Fruit fly (Drosophila melanogaster) whole organism, wandering third instar larva: ENCODE data around the gene RhoGAP16F.

ENCODE experiments used
- CG32264 ChIP-seq: fragments of 200-800 bp; sonication (Bioruptor generic); optimal IDR thresholded peaks from 2 replicates; lab custom pipeline; 2016; ENCODE audit warnings: missing biosample characterization, missing genetic modification characterization
- CG9705 ChIP-seq: fragments of 200-800 bp; sonication (Bioruptor generic); optimal IDR thresholded peaks from 2 replicates; lab custom pipeline; 2018; ENCODE audit warnings: missing biosample characterization, mild to moderate bottlenecking, missing genetic modification characterization
- CrebA ChIP-seq: fragments of 200-800 bp; sonication (Bioruptor generic); optimal IDR thresholded peaks from 2 replicates; lab custom pipeline; 2016; ENCODE audit warnings: missing biosample characterization, mild to moderate bottlenecking, missing genetic modification characterization, borderline replicate concordance
- Dfd ChIP-seq: fragments of >200 bp; optimal IDR thresholded peaks from 2 replicates; lab custom pipeline; 2017; ENCODE audit warnings: missing biosample characterization, missing genetic modification characterization
- Dif ChIP-seq: fragments of 200-275, 200-300 bp; sonication (Bioruptor generic); optimal IDR thresholded peaks from 2 replicates; lab custom pipeline; 2018; ENCODE audit warnings: missing biosample characterization, missing genetic modification characterization; ENCODE audit not compliant: partially characterized antibody
- GATAd ChIP-seq: sonication (Bioruptor generic); optimal IDR thresholded peaks from 2 replicates; lab custom pipeline; 2016; ENCODE audit warnings: missing biosample characterization, missing genetic modification characterization
- HLH106 ChIP-seq: fragments of 200-800 bp; optimal IDR thresholded peaks from 3 replicates; lab custom pipeline; 2019; ENCODE audit warnings: missing biosample characterization, mild to moderate bottlenecking, missing genetic modification characterization, moderate library complexity
- Hnf4 ChIP-seq: fragments of 200-800 bp; sonication (Bioruptor generic); optimal IDR thresholded peaks from 2 replicates; lab custom pipeline; 2016; ENCODE audit warnings: missing biosample characterization, mild to moderate bottlenecking, missing genetic modification characterization
- Hr78 ChIP-seq: fragments of >200 bp; optimal IDR thresholded peaks from 2 replicates; lab custom pipeline; 2017; ENCODE audit warnings: missing biosample characterization, missing genetic modification characterization
- Hr83 ChIP-seq: fragments of 200-300 bp; sonication (Bioruptor generic); optimal IDR thresholded peaks from 2 replicates; lab custom pipeline; 2016; ENCODE audit warnings: missing biosample characterization, mild to moderate bottlenecking, missing genetic modification characterization, moderate library complexity; ENCODE audit not compliant: poor library complexity, severe bottlenecking
- Jra ChIP-seq: sonication (Bioruptor generic); optimal IDR thresholded peaks from 2 replicates; lab custom pipeline; 2016; ENCODE audit warnings: missing biosample characterization, missing genetic modification characterization
- Mio ChIP-seq: sonication (Bioruptor generic); optimal IDR thresholded peaks from 2 replicates; lab custom pipeline; 2016; ENCODE audit warnings: missing biosample characterization, missing genetic modification characterization
- Myc ChIP-seq: fragments of >200 bp; optimal IDR thresholded peaks from 2 replicates; lab custom pipeline; 2017
- N ChIP-seq: fragments of >200 bp; optimal IDR thresholded peaks from 2 replicates; lab custom pipeline; 2018; ENCODE audit warnings: missing biosample characterization, missing external identifiers, missing genetic modification characterization
- OdsH ChIP-seq: fragments of 200-800 bp; sonication (Bioruptor generic); optimal IDR thresholded peaks from 2 replicates; lab custom pipeline; 2016; ENCODE audit warnings: missing biosample characterization, mild to moderate bottlenecking, missing genetic modification characterization
- Rel ChIP-seq, 2 experiments: fragments of 200-800 bp; sonication (Bioruptor generic) in 1 of 2; optimal IDR thresholded peaks; 2 replicates in 1 of 2; 3 replicates in 1 of 2; lab custom pipeline; 2016 to 2019; ENCODE audit warnings: mild to moderate bottlenecking in 2 of 2, missing biosample characterization in 2 of 2, missing genetic modification characterization in 2 of 2, moderate library complexity in 1 of 2
- br ChIP-seq: fragments of 200-800 bp; sonication (Bioruptor generic); optimal IDR thresholded peaks from 2 replicates; lab custom pipeline; 2016; ENCODE audit warnings: missing biosample characterization, missing genetic modification characterization
- brk ChIP-seq: fragments of 200-800 bp; sonication (Bioruptor generic); optimal IDR thresholded peaks from 2 replicates; lab custom pipeline; 2016; ENCODE audit warnings: missing biosample characterization, mild to moderate bottlenecking, missing genetic modification characterization
- dl ChIP-seq, 2 experiments: fragments of 175-275, 200-275 bp in 1 of 2; fragments of 200-275 bp in 1 of 2; sonication (Bioruptor generic); optimal IDR thresholded peaks; lab custom pipeline; 2018; ENCODE audit warnings: mild to moderate bottlenecking in 2 of 2, missing biosample characterization in 2 of 2, missing genetic modification characterization in 2 of 2, moderate library complexity in 2 of 2; ENCODE audit not compliant: partially characterized antibody in 2 of 2, insufficient read depth in 1 of 2
- dmrt93B ChIP-seq: fragments of 200-800 bp; sonication (Bioruptor generic); optimal IDR thresholded peaks from 2 replicates; lab custom pipeline; 2018; ENCODE audit warnings: missing biosample characterization, mild to moderate bottlenecking, missing genetic modification characterization
- dsf ChIP-seq: sonication (Bioruptor generic); optimal IDR thresholded peaks from 2 replicates; lab custom pipeline; 2016; ENCODE audit warnings: missing biosample characterization, missing genetic modification characterization, borderline replicate concordance
- ey ChIP-seq: fragments of 200-800 bp; sonication (Bioruptor generic); optimal IDR thresholded peaks from 2 replicates; lab custom pipeline; 2016; ENCODE audit warnings: missing biosample characterization, missing genetic modification characterization
- foxo ChIP-seq, 2 experiments: fragments of 200-800 bp; sonication (Bioruptor generic); optimal IDR thresholded peaks; 2 replicates in 1 of 2; 3 replicates in 1 of 2; lab custom pipeline; 2016 to 2017; ENCODE audit warnings: missing biosample characterization in 2 of 2, missing genetic modification characterization in 2 of 2
- fru ChIP-seq: fragments of 200-800 bp; sonication (Bioruptor generic); optimal IDR thresholded peaks from 3 replicates; lab custom pipeline; 2016; ENCODE audit warnings: missing biosample characterization, mild to moderate bottlenecking, missing genetic modification characterization
- h ChIP-seq: fragments of 200-800 bp; sonication (Bioruptor generic); optimal IDR thresholded peaks from 3 replicates; lab custom pipeline; 2016; ENCODE audit warnings: missing biosample characterization, mild to moderate bottlenecking, missing genetic modification characterization
- pan ChIP-seq: fragments of >200 bp; optimal IDR thresholded peaks from 2 replicates; lab custom pipeline; 2017
- psq ChIP-seq: fragments of 200-800 bp; sonication (Bioruptor generic); optimal IDR thresholded peaks from 3 replicates; lab custom pipeline; 2017; ENCODE audit warnings: missing biosample characterization, mild to moderate bottlenecking, missing genetic modification characterization, moderate library complexity
- rgr ChIP-seq: fragments of 200-800 bp; sonication (Bioruptor generic); optimal IDR thresholded peaks from 3 replicates; lab custom pipeline; 2016; ENCODE audit warnings: missing biosample characterization, mild to moderate bottlenecking, missing genetic modification characterization
- sv ChIP-seq: fragments of 200-800 bp; sonication (Bioruptor generic); optimal IDR thresholded peaks from 3 replicates; lab custom pipeline; 2016; ENCODE audit warnings: missing biosample characterization, missing genetic modification characterization
- tai ChIP-seq: sonication (Bioruptor generic); optimal IDR thresholded peaks from 2 replicates; lab custom pipeline; 2016; ENCODE audit warnings: missing biosample characterization, missing genetic modification characterization
- usp ChIP-seq: fragments of >200 bp; optimal IDR thresholded peaks from 2 replicates; lab custom pipeline; 2017; ENCODE audit warnings: missing biosample characterization, missing genetic modification characterization
- woc ChIP-seq: sonication (Bioruptor generic); optimal IDR thresholded peaks from 2 replicates; lab custom pipeline; 2016; ENCODE audit warnings: missing biosample characterization, mild to moderate bottlenecking, missing genetic modification characterization

The RhoGAP16F gene

DNA sequence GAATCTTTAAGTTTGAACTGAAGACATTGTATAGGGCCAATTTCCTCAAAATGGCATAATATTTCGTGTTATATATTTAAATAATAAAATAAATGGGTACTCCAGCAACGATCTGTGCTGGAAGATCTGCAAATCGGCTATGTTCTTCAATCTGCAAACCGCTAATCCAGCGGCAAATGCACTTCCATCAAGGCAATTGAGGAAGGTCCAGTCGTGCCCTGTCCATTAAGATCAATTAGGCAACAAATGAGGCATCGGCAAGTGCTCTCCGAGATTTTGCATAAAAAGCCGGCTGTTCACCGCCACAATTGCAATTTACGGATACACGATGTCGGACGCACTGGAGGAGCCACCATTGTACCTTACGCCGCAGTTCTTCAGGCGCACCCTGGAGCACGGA lies 10.4 kb downstream of the RhoGAP16F start, which contains the start of gene CG7135:
Gene CG7135 (plus strand): TSS at position 301 of the 400 bp plus-strand sequence.
- TF ChIP-seq CG9705 (GFP tag; lab: Kevin White, UChicago) (no peak), Hnf4 (GFP tag; lab: Kevin White, UChicago) (no peak), CG32264 (GFP tag; lab: Kevin White, UChicago) (no peak), ey (GFP tag; lab: Kevin White, UChicago) (no peak), CrebA (GFP tag; lab: Kevin White, UChicago) (no peak), Dif (GFP tag; lab: Kevin White, UChicago) (no peak), tai (GFP tag; lab: Kevin White, UChicago) (no peak)

DNA sequence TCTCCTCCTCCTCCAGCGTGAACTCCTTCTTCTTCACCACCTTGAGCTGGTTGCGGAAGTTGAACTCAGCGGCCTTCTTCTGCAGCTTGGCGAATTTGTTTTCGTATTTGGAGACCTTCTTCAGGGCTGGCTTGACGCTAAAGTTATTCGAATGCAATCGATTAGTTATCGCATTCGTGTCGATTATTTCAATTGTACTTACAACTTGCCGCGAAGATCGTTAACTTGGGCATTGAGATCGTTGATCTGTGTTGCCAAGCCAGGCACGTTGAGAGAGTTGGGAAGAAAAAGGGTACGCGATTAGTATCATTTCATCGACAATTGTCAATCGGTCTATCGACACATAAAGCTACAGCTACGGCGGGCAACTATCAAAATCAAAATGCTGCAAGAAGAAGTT lies 13.7 kb downstream of the RhoGAP16F start:
- no peak for TF ChIP-seq Hr78 (GFP tag; lab: Kevin White, UChicago)
- no peak for TF ChIP-seq Rel (GFP tag; optimal IDR thresholded peaks at IDR 0.05; lab: Kevin White, UChicago)
- TF ChIP-seq Rel (tag; optimal IDR thresholded peaks at IDR 0.05; lab: Kevin White, UChicago) = no peak
- TF ChIP-seq sv (GFP tag; lab: Kevin White, UChicago) = no peak
- no peak for TF ChIP-seq ey (GFP tag; lab: Kevin White, UChicago)
- TF ChIP-seq Dif (GFP tag; lab: Kevin White, UChicago) = no peak
- no peak for TF ChIP-seq tai (GFP tag; lab: Kevin White, UChicago)
- TF ChIP-seq OdsH (GFP tag; lab: Kevin White, UChicago) = no peak
- TF ChIP-seq dsf (GFP tag; lab: Kevin White, UChicago) = no peak
- TF ChIP-seq Mio (GFP tag; lab: Kevin White, UChicago) = no peak
- no peak for TF ChIP-seq Dfd
- no peak for TF ChIP-seq rgr (GFP tag; lab: Kevin White, UChicago)
- TF ChIP-seq, all 38 proteins: peak for 0

DNA sequence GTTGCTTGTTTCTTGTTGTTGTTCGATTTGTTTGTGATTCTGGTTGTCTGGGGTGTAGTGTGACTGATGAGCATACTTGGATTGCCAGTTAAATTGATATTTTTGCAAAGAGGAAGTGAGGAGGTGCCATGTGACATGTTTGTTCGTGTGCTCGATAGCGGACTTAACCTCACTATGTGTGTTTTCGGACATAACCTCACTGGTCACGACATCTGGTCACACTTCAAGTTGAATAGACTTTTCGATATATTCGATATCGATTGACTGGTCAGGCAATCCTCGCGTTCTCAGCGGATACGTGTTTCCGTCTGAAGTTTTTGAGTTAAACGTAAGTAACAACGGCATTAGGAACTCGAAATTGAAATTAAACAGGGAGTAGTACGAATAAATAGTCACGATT lies 15.7 kb downstream of the RhoGAP16F start:
- TF ChIP-seq fru (GFP tag; lab: Kevin White, UChicago) (no peak), woc (GFP tag; lab: Kevin White, UChicago) (no peak), dmrt93B (GFP tag; lab: Kevin White, UChicago) (no peak), GATAd (GFP tag; lab: Kevin White, UChicago) (no peak), pan (lab: Kevin White, UChicago) (no peak), N (no peak), usp (GFP tag; lab: Kevin White, UChicago) (no peak), Hr78 (GFP tag; lab: Kevin White, UChicago) (no peak), br (GFP tag; lab: Kevin White, UChicago) (no peak), psq (GFP tag; lab: Kevin White, UChicago) (no peak), ey (GFP tag; lab: Kevin White, UChicago) (no peak), CrebA (GFP tag; lab: Kevin White, UChicago) (no peak), Hnf4 (GFP tag; lab: Kevin White, UChicago) (no peak), Myc (lab: Kevin White, UChicago) (no peak), Jra (GFP tag; lab: Kevin White, UChicago) (no peak), Hr83 (GFP tag; lab: Kevin White, UChicago) (no peak)

DNA sequence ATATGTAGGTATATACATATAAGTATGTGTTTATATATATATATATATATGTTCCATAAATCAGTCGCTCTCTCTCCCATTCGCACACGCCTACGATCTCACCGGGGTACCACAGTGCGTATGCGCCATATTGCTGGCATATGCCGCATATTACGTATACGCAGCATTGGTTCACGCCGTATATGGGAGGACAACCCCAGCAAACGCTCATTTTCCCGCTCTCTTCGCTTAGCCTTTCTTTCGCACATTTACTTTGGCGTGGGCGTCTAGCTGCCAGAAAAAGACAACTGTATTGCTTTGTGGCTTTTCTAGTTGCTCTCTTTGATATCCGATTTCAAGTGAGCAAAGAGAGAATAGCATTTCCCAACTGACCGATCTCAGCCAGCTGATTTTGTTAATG lies 21.8 kb downstream of the RhoGAP16F start:
- no peak for TF ChIP-seq HLH106 (tag; lab: Kevin White, UChicago)
- no peak for TF ChIP-seq dl (GFP tag; optimal IDR thresholded peaks at IDR 0.05; lab: Kevin White, UChicago; ENCODE audit: insufficient read depth in 1 of 2, partially characterized antibody in 2 of 2)
- TF ChIP-seq Myc (lab: Kevin White, UChicago) = no peak
- no peak for TF ChIP-seq foxo (GFP tag; optimal IDR thresholded peaks at IDR 0.05; lab: Kevin White, UChicago)
- no peak for TF ChIP-seq Mio (GFP tag; lab: Kevin White, UChicago)
- TF ChIP-seq rgr (GFP tag; lab: Kevin White, UChicago) = no peak
- TF ChIP-seq pan (lab: Kevin White, UChicago) = no peak
- no peak for TF ChIP-seq ey (GFP tag; lab: Kevin White, UChicago)
- no peak for TF ChIP-seq brk (GFP tag; lab: Kevin White, UChicago)
- no peak for TF ChIP-seq br (GFP tag; lab: Kevin White, UChicago)
- no peak for TF ChIP-seq GATAd (GFP tag; lab: Kevin White, UChicago)
- TF ChIP-seq N = no peak
- no peak for TF ChIP-seq h
- no peak for TF ChIP-seq Jra (GFP tag; lab: Kevin White, UChicago)
- TF ChIP-seq CG32264 (GFP tag; lab: Kevin White, UChicago) = no peak
